Worm (Caenorhabditis elegans) whole organism, late embryonic: ENCODE results near the gene mpk-2.
A peak's percentile ranks its signal among the peaks of the same experiment; 100 is the strongest.

ENCODE experiments used
- C08G9.2 ChIP-seq: sonication (generic microtip); optimal IDR thresholded peaks from 2 replicates; lab custom pipeline; 2016; ENCODE audit warnings: mild to moderate bottlenecking, missing genetic modification characterization, moderate library complexity, missing compliant biosample characterization
- F13H6.1 ChIP-seq: sonication (generic microtip); optimal IDR thresholded peaks from 2 replicates; lab custom pipeline; 2016; ENCODE audit warnings: missing genetic modification characterization, missing compliant biosample characterization
- K02D7.2 ChIP-seq: sonication (generic microtip); optimal IDR thresholded peaks from 2 replicates; lab custom pipeline; 2017; ENCODE audit warnings: mild to moderate bottlenecking, missing genetic modification characterization, missing compliant biosample characterization
- K09A11.1 ChIP-seq: sonication (generic microtip); optimal IDR thresholded peaks from 2 replicates; lab custom pipeline; 2017; ENCODE audit warnings: antibody characterized with exemption, mild to moderate bottlenecking, missing genetic modification characterization, missing compliant biosample characterization; ENCODE audit not compliant: insufficient read depth
- T23F11.4 ChIP-seq: fragments of 200-800 bp; sonication (Bioruptor generic); optimal IDR thresholded peaks from 2 replicates; lab custom pipeline; 2018; ENCODE audit warnings: mild to moderate bottlenecking, missing genetic modification characterization, missing compliant biosample characterization
- Y22D7AL.16 ChIP-seq: sonication (generic microtip); optimal IDR thresholded peaks from 2 replicates; lab custom pipeline; 2016; ENCODE audit warnings: missing genetic modification characterization, missing compliant biosample characterization
- ahr-1 ChIP-seq: sonication (generic microtip); optimal IDR thresholded peaks from 2 replicates; lab custom pipeline; 2016; ENCODE audit warnings: missing genetic modification characterization, missing compliant biosample characterization
- ama-1 ChIP-seq: fragments of 150-350 bp; optimal IDR thresholded peaks from 2 replicates; lab custom pipeline; 2014
- ceh-18 ChIP-seq: sonication (generic microtip); optimal IDR thresholded peaks from 2 replicates; lab custom pipeline; 2016; ENCODE audit warnings: missing genetic modification characterization, missing compliant biosample characterization
- ceh-2 ChIP-seq: sonication (generic microtip); optimal IDR thresholded peaks from 2 replicates; lab custom pipeline; 2016; ENCODE audit warnings: missing genotype, missing genetic modification characterization, missing compliant biosample characterization
- ceh-24 ChIP-seq: sonication (generic microtip); optimal IDR thresholded peaks from 2 replicates; lab custom pipeline; 2016; ENCODE audit warnings: mild to moderate bottlenecking, missing genetic modification characterization, missing compliant biosample characterization
- ceh-30 ChIP-seq: fragments of 150-350 bp; optimal IDR thresholded peaks from 2 replicates; lab custom pipeline; 2014; ENCODE audit warnings: missing biosample characterization, missing genetic modification characterization
- ceh-31 ChIP-seq: sonication (generic microtip); optimal IDR thresholded peaks from 2 replicates; lab custom pipeline; 2016; ENCODE audit warnings: missing genetic modification characterization, missing compliant biosample characterization
- ceh-45 ChIP-seq: fragments of 200-800 bp; sonication (Bioruptor generic); IDR thresholded peaks from 2 replicates; pipeline ENCODE4 v1.3.6; 2022; ENCODE audit warnings: missing genetic modification reagents, missing genetic modification characterization, missing compliant biosample characterization
- ceh-9 ChIP-seq: sonication (generic microtip); optimal IDR thresholded peaks from 2 replicates; lab custom pipeline; 2016; ENCODE audit warnings: mild to moderate bottlenecking, missing genetic modification characterization, inconsistent platforms, missing compliant biosample characterization
- che-1 ChIP-seq: sonication (generic microtip); optimal IDR thresholded peaks from 2 replicates; lab custom pipeline; 2016; ENCODE audit warnings: mild to moderate bottlenecking, missing genetic modification characterization, missing compliant biosample characterization
- dmd-4 ChIP-seq: sonication (generic microtip); optimal IDR thresholded peaks from 2 replicates; lab custom pipeline; 2016; ENCODE audit warnings: borderline replicate concordance, missing genetic modification characterization, missing compliant biosample characterization
- elt-2 ChIP-seq: sonication (generic microtip); optimal IDR thresholded peaks from 2 replicates; lab custom pipeline; 2016; ENCODE audit warnings: missing genetic modification reagents, missing genetic modification characterization, missing compliant biosample characterization
- elt-4 ChIP-seq: sonication (generic microtip); optimal IDR thresholded peaks from 2 replicates; lab custom pipeline; 2016; ENCODE audit warnings: missing genetic modification characterization, missing compliant biosample characterization
- ets-4 ChIP-seq: sonication (generic microtip); optimal IDR thresholded peaks from 2 replicates; lab custom pipeline; 2016; ENCODE audit warnings: missing genetic modification characterization, missing compliant biosample characterization
- fkh-6 ChIP-seq: sonication (generic microtip); optimal IDR thresholded peaks from 2 replicates; lab custom pipeline; 2016; ENCODE audit warnings: missing genetic modification characterization, missing compliant biosample characterization
- gmeb-2 ChIP-seq: sonication (generic microtip); optimal IDR thresholded peaks from 2 replicates; lab custom pipeline; 2016; ENCODE audit warnings: missing genetic modification characterization, inconsistent platforms, missing compliant biosample characterization
- mec-3 ChIP-seq: sonication (generic microtip); optimal IDR thresholded peaks from 2 replicates; lab custom pipeline; 2016; ENCODE audit warnings: borderline replicate concordance, missing genetic modification characterization, missing compliant biosample characterization
- nfya-1 ChIP-seq: sonication (generic microtip); optimal IDR thresholded peaks from 2 replicates; lab custom pipeline; 2017; ENCODE audit warnings: missing genetic modification characterization, mild to moderate bottlenecking, missing compliant biosample characterization, antibody characterized with exemption, moderate library complexity
- nhr-232 ChIP-seq: sonication (generic microtip); optimal IDR thresholded peaks from 2 replicates; lab custom pipeline; 2016; ENCODE audit warnings: missing genetic modification characterization, missing compliant biosample characterization
- odd-2 ChIP-seq: sonication (generic microtip); optimal IDR thresholded peaks from 2 replicates; lab custom pipeline; 2017; ENCODE audit warnings: antibody characterized with exemption, mild to moderate bottlenecking, missing genetic modification characterization, missing compliant biosample characterization
- pag-3 ChIP-seq: sonication (generic microtip); optimal IDR thresholded peaks from 2 replicates; lab custom pipeline; 2016; ENCODE audit warnings: missing compliant biosample characterization, missing genetic modification characterization, borderline replicate concordance
- pha-2 ChIP-seq: sonication (generic microtip); optimal IDR thresholded peaks from 2 replicates; lab custom pipeline; 2017; ENCODE audit warnings: mild to moderate bottlenecking, missing genetic modification characterization, missing compliant biosample characterization
- pqm-1 ChIP-seq: sonication (generic microtip); optimal IDR thresholded peaks from 2 replicates; lab custom pipeline; 2016; ENCODE audit warnings: missing genetic modification characterization, missing compliant biosample characterization
- pros-1 ChIP-seq: fragments of 150-350 bp; optimal IDR thresholded peaks from 2 replicates; lab custom pipeline; 2014; ENCODE audit warnings: missing biosample characterization, missing genetic modification reagents, missing genetic modification characterization
- ref-2 ChIP-seq: sonication (generic microtip); optimal IDR thresholded peaks from 2 replicates; lab custom pipeline; 2016; ENCODE audit warnings: missing genetic modification characterization, missing compliant biosample characterization
- rnt-1 ChIP-seq: sonication (generic microtip); optimal IDR thresholded peaks from 2 replicates; lab custom pipeline; 2016; ENCODE audit warnings: missing genetic modification characterization, missing compliant biosample characterization
- sdc-2 ChIP-seq: sonication (generic microtip); optimal IDR thresholded peaks from 2 replicates; lab custom pipeline; 2016; ENCODE audit warnings: missing genotype, missing genetic modification characterization, missing compliant biosample characterization
- sox-2 ChIP-seq: fragments of 200-800 bp; sonication (Bioruptor generic); IDR thresholded peaks from 2 replicates; pipeline ENCODE4 v1.3.6; 2022; ENCODE audit warnings: missing genetic modification reagents, missing genetic modification characterization, missing compliant biosample characterization
- sox-4 ChIP-seq: sonication (generic microtip); optimal IDR thresholded peaks from 2 replicates; lab custom pipeline; 2017; ENCODE audit warnings: mild to moderate bottlenecking, missing genetic modification characterization, inconsistent platforms, missing compliant biosample characterization
- syd-9 ChIP-seq: sonication (generic microtip); optimal IDR thresholded peaks from 2 replicates; lab custom pipeline; 2016; ENCODE audit warnings: mild to moderate bottlenecking, missing genetic modification characterization, moderate library complexity, missing compliant biosample characterization
- tbx-2 ChIP-seq: sonication (generic microtip); optimal IDR thresholded peaks from 2 replicates; lab custom pipeline; 2016; ENCODE audit warnings: missing genetic modification characterization, missing compliant biosample characterization
- tbx-7 ChIP-seq: sonication (generic microtip); optimal IDR thresholded peaks from 2 replicates; lab custom pipeline; 2016; ENCODE audit warnings: missing genotype, missing genetic modification characterization, missing compliant biosample characterization
- ttx-3 ChIP-seq: sonication (generic microtip); optimal IDR thresholded peaks from 2 replicates; lab custom pipeline; 2016; ENCODE audit warnings: missing genetic modification reagents, missing genetic modification characterization, missing compliant biosample characterization
- unc-42 ChIP-seq: sonication (generic microtip); optimal IDR thresholded peaks from 2 replicates; lab custom pipeline; 2016; ENCODE audit warnings: missing genotype, missing genetic modification characterization, missing compliant biosample characterization
- unc-86 ChIP-seq: sonication (generic microtip); optimal IDR thresholded peaks from 2 replicates; lab custom pipeline; 2016; ENCODE audit warnings: missing genetic modification characterization, missing compliant biosample characterization
- zip-5 ChIP-seq: sonication (generic microtip); optimal IDR thresholded peaks from 2 replicates; lab custom pipeline; 2016; ENCODE audit warnings: missing genetic modification characterization, missing compliant biosample characterization
- ztf-16 ChIP-seq: sonication (generic microtip); optimal IDR thresholded peaks from 2 replicates; lab custom pipeline; 2017; ENCODE audit warnings: missing genetic modification characterization, missing compliant biosample characterization

The mpk-2 gene

DNA sequence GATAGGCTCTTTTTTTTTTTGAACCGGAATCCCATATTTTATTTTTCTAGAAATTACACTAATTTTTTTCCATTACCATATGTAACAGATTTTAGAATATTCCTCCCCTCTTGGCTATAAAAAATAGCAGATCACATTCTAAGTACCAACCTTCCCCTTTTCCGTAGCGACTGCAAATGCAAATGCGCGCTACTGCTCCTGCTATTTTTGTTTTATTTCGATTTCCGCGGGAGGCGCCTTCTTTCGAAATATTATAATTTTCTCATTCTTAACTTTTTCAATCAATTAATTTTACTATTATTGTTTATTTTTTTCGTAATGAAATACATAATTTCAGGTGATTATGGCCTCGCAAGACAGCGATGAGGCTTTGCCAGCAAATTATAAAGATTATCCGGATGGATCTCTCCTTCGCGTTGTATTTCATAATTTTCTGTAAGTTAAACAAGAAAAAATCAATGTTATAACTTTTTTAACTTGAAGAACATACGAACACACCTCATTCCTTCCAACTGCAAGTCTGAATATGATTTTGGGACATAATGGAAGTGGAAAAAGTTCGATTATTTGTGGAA is 42.0 kb upstream of the mpk-2 start, which contains the start of gene smc-5 (continued):
- TF ChIP-seq tbx-7 (peak; percentile 43), C08G9.2 (peak; percentile 63), ceh-30 (no peak), nhr-232 (tag; lab: Kevin White, UChicago) (no peak), odd-2 (tag; lab: Kevin White, UChicago) (no peak), sox-2 (GFP tag; lab: Robert Waterston, UW) (no peak), ets-4 (tag; lab: Kevin White, UChicago) (peak; percentile 57), ceh-24 (tag; lab: Kevin White, UChicago) (no peak), pha-2 (no peak), dmd-4 (tag; lab: Kevin White, UChicago) (no peak), che-1 (tag; lab: Kevin White, UChicago) (no peak), unc-42 (tag; lab: Kevin White, UChicago) (peak; percentile 56), sdc-2 (tag; lab: Kevin White, UChicago) (no peak), ceh-45 (GFP tag; lab: Robert Waterston, UW) (no peak), ceh-9 (tag; lab: Kevin White, UChicago) (no peak), ztf-16 (peak; percentile 14), ceh-31 (tag; lab: Kevin White, UChicago) (peak; percentile 91), pag-3 (tag; lab: Kevin White, UChicago) (no peak), nfya-1 (tag; lab: Kevin White, UChicago) (peak; percentile 38), ama-1 (lab: Kevin White, UChicago) (no peak), elt-4 (tag; lab: Kevin White, UChicago) (no peak), ahr-1 (tag; lab: Kevin White, UChicago) (no peak), ceh-18 (tag; lab: Kevin White, UChicago) (no peak), fkh-6 (no peak), ceh-2 (tag; lab: Kevin White, UChicago) (peak; percentile 69), ttx-3 (tag; lab: Kevin White, UChicago) (no peak), pros-1 (tag; lab: Kevin White, UChicago) (no peak), zip-5 (tag; lab: Kevin White, UChicago) (peak; percentile 43), sox-4 (tag; lab: Kevin White, UChicago) (no peak), ref-2 (tag; lab: Kevin White, UChicago) (no peak), mec-3 (tag; lab: Kevin White, UChicago) (no peak), pqm-1 (tag; lab: Kevin White, UChicago) (peak; percentile 23), syd-9 (tag; lab: Kevin White, UChicago) (no peak), F13H6.1 (tag; lab: Kevin White, UChicago) (peak; percentile 36), T23F11.4 (GFP tag; lab: Kevin White, UChicago) (no peak), tbx-2 (tag; lab: Kevin White, UChicago) (peak; percentile 73), K09A11.1 (tag; lab: Kevin White, UChicago) (no peak), rnt-1 (tag; lab: Kevin White, UChicago) (peak; percentile 52)

- no peak for TF ChIP-seq ceh-31 (tag; lab: Kevin White, UChicago)
- no peak for TF ChIP-seq unc-86
- no peak for TF ChIP-seq pros-1 (tag; lab: Kevin White, UChicago)
- TF ChIP-seq, all 69 proteins: peak for 0
These were observed 37.0 kb upstream of the mpk-2 start for ce11 chrII:5066967-5067366.

- TF ChIP-seq K02D7.2 (tag; lab: Kevin White, UChicago) (no peak), ceh-30 (no peak), mec-3 (tag; lab: Kevin White, UChicago) (no peak), pha-2 (no peak), tbx-7 (no peak), sox-2 (GFP tag; lab: Robert Waterston, UW) (no peak), elt-2 (tag; lab: Kevin White, UChicago) (no peak), ama-1 (lab: Kevin White, UChicago) (no peak), Y22D7AL.16 (tag; lab: Kevin White, UChicago) (no peak), ttx-3 (tag; lab: Kevin White, UChicago) (no peak), gmeb-2 (tag; lab: Kevin White, UChicago) (no peak), syd-9 (tag; lab: Kevin White, UChicago) (no peak)
These were observed 36.0 kb upstream of the mpk-2 start, which contains the start of gene C27A2.8 for ce11 chrII:5067927-5068326. Gene C27A2.8, minus strand, starts transcription at chrII:5068043.
